Fruit fly (Drosophila melanogaster) whole organism, pupa: ENCODE data around the gene Gr89a.

Experiments
- CG10348 ChIP-seq: fragments of 200-800 bp; sonication (Bioruptor generic); IDR thresholded peaks from 2 replicates; pipeline ENCODE4 v1.3.6; 2022; ENCODE audit warnings: missing biosample characterization, missing genetic modification characterization
- CG12605 ChIP-seq: fragments of 200-800 bp; sonication (Bioruptor generic); IDR thresholded peaks from 2 replicates; pipeline ENCODE4 v1.3.6; 2022; ENCODE audit warnings: missing biosample characterization, missing genetic modification characterization
- CG14655 ChIP-seq: fragments of 200-800 bp; sonication (Bioruptor generic); optimal IDR thresholded peaks from 3 replicates; lab custom pipeline; 2017; ENCODE audit warnings: mild to moderate bottlenecking, missing biosample characterization, missing genetic modification reagents, missing genetic modification characterization
- CG15710 ChIP-seq: fragments of 200-800 bp; sonication (Bioruptor generic); optimal IDR thresholded peaks from 2 replicates; lab custom pipeline; 2018; ENCODE audit warnings: missing biosample characterization, mild to moderate bottlenecking, missing genetic modification characterization, moderate library complexity
- CG4496 ChIP-seq: fragments of 200-800 bp; sonication (Bioruptor generic); IDR thresholded peaks from 3 replicates; pipeline ENCODE4 v1.3.6; 2022; ENCODE audit warnings: missing biosample characterization, missing genetic modification characterization
- CG8301 ChIP-seq: fragments of 200-800 bp; sonication (Bioruptor generic); optimal IDR thresholded peaks from 2 replicates; lab custom pipeline; 2018; ENCODE audit warnings: missing biosample characterization, mild to moderate bottlenecking, missing genetic modification characterization
- D1 ChIP-seq: fragments of 200-800 bp; sonication (Bioruptor generic); optimal IDR thresholded peaks from 2 replicates; lab custom pipeline; 2018; ENCODE audit warnings: missing biosample characterization, mild to moderate bottlenecking, missing genetic modification characterization, moderate library complexity
- EcR ChIP-seq: fragments of 200-800 bp; sonication (Bioruptor generic); optimal IDR thresholded peaks from 3 replicates; lab custom pipeline; 2019; ENCODE audit warnings: missing biosample characterization, missing genetic modification characterization, mild to moderate bottlenecking, moderate library complexity, missing genetic modification reagents
- Ets98B ChIP-seq: fragments of 200-800 bp; sonication (Bioruptor generic); IDR thresholded peaks from 2 replicates; pipeline ENCODE4 v1.3.6; 2022; ENCODE audit warnings: missing biosample characterization, missing genetic modification characterization
- Pif1A ChIP-seq: fragments of 200-800 bp; sonication (Bioruptor generic); optimal IDR thresholded peaks from 3 replicates; lab custom pipeline; 2016; ENCODE audit warnings: missing biosample characterization, missing genetic modification characterization
- Snoo ChIP-seq: fragments of 200-800 bp; sonication (Bioruptor generic); optimal IDR thresholded peaks from 3 replicates; lab custom pipeline; 2017; ENCODE audit warnings: missing biosample characterization, mild to moderate bottlenecking, missing genetic modification characterization, inconsistent platforms
- gl ChIP-seq: fragments of 200-800 bp; sonication (Bioruptor generic); optimal IDR thresholded peaks from 2 replicates; lab custom pipeline; 2018; ENCODE audit warnings: missing biosample characterization, mild to moderate bottlenecking, missing genetic modification characterization
- rn ChIP-seq: fragments of 200-800 bp; sonication (Bioruptor generic); IDR thresholded peaks from 2 replicates; pipeline ENCODE4 v1.3.6; 2022; ENCODE audit warnings: missing biosample characterization, missing genetic modification characterization

- no peak for TF ChIP-seq CG8301 (tag; lab: Kevin White, UChicago)
- TF ChIP-seq CG10348 (GFP tag; lab: Robert Waterston, UW), result no peak
- TF ChIP-seq EcR (GFP tag; lab: Kevin White, UChicago), result no peak
- no peak for TF ChIP-seq CG15710 (tag; lab: Kevin White, UChicago)
- TF ChIP-seq gl (tag; lab: Kevin White, UChicago), result no peak
- TF ChIP-seq CG12605 (GFP tag; lab: Robert Waterston, UW), result no peak
- no peak for TF ChIP-seq rn
- TF ChIP-seq CG4496 (GFP tag; lab: Robert Waterston, UW), result 0 out of 3 replicates have a peak, but pooled peaks have one; percentile 10
- TF ChIP-seq Snoo (tag; lab: Kevin White, UChicago), result no peak
- TF ChIP-seq D1 (tag; lab: Kevin White, UChicago), result no peak
- no peak for TF ChIP-seq Ets98B (GFP tag; lab: Robert Waterston, UW)
- TF ChIP-seq Pif1A (GFP tag; lab: Kevin White, UChicago), result no peak
- TF ChIP-seq CG14655 (GFP tag; lab: Kevin White, UChicago), result no peak
These were observed 45.2 kb downstream of the Gr89a start, which contains the start of gene Pak3 for dm6 chr3R:16453597-16453996.
